Worm (Caenorhabditis elegans) whole organism, L4 larva: ENCODE data around the gene col-107.

Experiments
- D1046.2 ChIP-seq: fragments of 200-800 bp; sonication (Bioruptor generic); IDR thresholded peaks from 2 replicates; pipeline ENCODE4 v1.3.6; 2022; ENCODE audit warnings: missing genetic modification characterization, missing compliant biosample characterization
- F49E8.2 ChIP-seq: sonication (generic microtip); optimal IDR thresholded peaks from 2 replicates; lab custom pipeline; 2016; ENCODE audit warnings: missing compliant biosample characterization, mild to moderate bottlenecking, missing genetic modification characterization, borderline replicate concordance
- T26A8.4 ChIP-seq: fragments of 200-800 bp; sonication (Bioruptor generic); IDR thresholded peaks from 2 replicates; pipeline ENCODE4 v1.3.6; 2022; ENCODE audit warnings: missing genetic modification characterization, missing compliant biosample characterization
- Y105C5A.15 ChIP-seq: fragments of 200-800 bp; sonication (Bioruptor generic); IDR thresholded peaks from 2 replicates; pipeline ENCODE4 v1.3.6; 2022; ENCODE audit warnings: missing genetic modification characterization, missing compliant biosample characterization
- ZK337.2 ChIP-seq: fragments of 200-800 bp; sonication (Bioruptor generic); IDR thresholded peaks from 2 replicates; pipeline ENCODE4 v1.3.6; 2022; ENCODE audit warnings: missing genetic modification reagents, missing genetic modification characterization, missing compliant biosample characterization
- ZK546.5 ChIP-seq, 2 experiments: sonication (generic microtip); optimal IDR thresholded peaks; 2 replicates each; lab custom pipeline; 2017; ENCODE audit warnings: missing biosample characterization in 2 of 2, missing genetic modification characterization in 2 of 2
- aha-1 ChIP-seq: fragments of 150-350 bp; peaks from one replicate; lab custom pipeline; 2014; ENCODE audit warnings: missing biosample characterization, missing genetic modification characterization
- aly-2 ChIP-seq: sonication (generic microtip); optimal IDR thresholded peaks from 2 replicates; lab custom pipeline; 2018; ENCODE audit warnings: missing biosample characterization, missing genetic modification characterization
- ama-1 ChIP-seq: fragments of 150-350 bp; optimal IDR thresholded peaks from 2 replicates; lab custom pipeline; 2014; ENCODE audit warnings: inconsistent platforms, mixed read lengths
- ceh-20 ChIP-seq: fragments of 200-800 bp; sonication (Bioruptor generic); IDR thresholded peaks from 2 replicates; pipeline ENCODE4 v1.3.6; 2022; ENCODE audit warnings: missing genetic modification reagents, missing genetic modification characterization, missing compliant biosample characterization
- ceh-32 ChIP-seq: sonication (generic microtip); optimal IDR thresholded peaks from 2 replicates; lab custom pipeline; 2016; ENCODE audit warnings: mild to moderate bottlenecking, missing genetic modification characterization, missing compliant biosample characterization; ENCODE audit not compliant: poor library complexity
- ceh-82 ChIP-seq: sonication (generic microtip); optimal IDR thresholded peaks from 2 replicates; lab custom pipeline; 2017; ENCODE audit warnings: missing biosample characterization, missing genetic modification characterization
- dpl-1 ChIP-seq: fragments of 150-350 bp; optimal IDR thresholded peaks from 2 replicates; lab custom pipeline; 2014; ENCODE audit warnings: missing biosample characterization, missing genetic modification reagents, missing genetic modification characterization
- egl-43 ChIP-seq: fragments of 200-800 bp; sonication (Bioruptor generic); IDR thresholded peaks from 2 replicates; pipeline ENCODE4 v1.3.6; 2022; ENCODE audit warnings: missing genetic modification reagents, missing genetic modification characterization, missing compliant biosample characterization
- hif-1 ChIP-seq, 2 experiments: sonication (generic microtip); optimal IDR thresholded peaks; 2 replicates each; lab custom pipeline; 2016 to 2017; ENCODE audit warnings: missing compliant biosample characterization in 2 of 2, missing genetic modification characterization in 2 of 2, missing genetic modification reagents in 2 of 2, missing genotype in 2 of 2, mild to moderate bottlenecking in 1 of 2
- lin-1 ChIP-seq: fragments of 200-800 bp; sonication (Bioruptor generic); IDR thresholded peaks from 2 replicates; pipeline ENCODE4 v1.3.6; 2022; ENCODE audit warnings: missing genetic modification reagents, missing genetic modification characterization, missing compliant biosample characterization
- lin-15B ChIP-seq: fragments of 150-350 bp; sonication (generic microtip); optimal IDR thresholded peaks from 3 replicates; lab custom pipeline; 2014; ENCODE audit warnings: missing biosample characterization, missing genetic modification characterization
- lin-29 ChIP-seq: fragments of 200-800 bp; sonication (Bioruptor generic); IDR thresholded peaks from 2 replicates; pipeline ENCODE4 v1.3.6; 2022; ENCODE audit warnings: missing genetic modification reagents, missing genetic modification characterization, missing compliant biosample characterization
- madf-5 ChIP-seq, 2 experiments: fragments of 200-800 bp; sonication (Bioruptor generic); IDR thresholded peaks; 2 replicates each; pipeline ENCODE4 v1.3.6; 2022; ENCODE audit warnings: missing compliant biosample characterization in 2 of 2, missing genetic modification characterization in 2 of 2
- mep-1 ChIP-seq: fragments of 150-350 bp; sonication (generic microtip); optimal IDR thresholded peaks from 3 replicates; lab custom pipeline; 2014; ENCODE audit warnings: missing biosample characterization, missing genetic modification characterization
- mes-2 ChIP-seq: sonication (generic microtip); optimal IDR thresholded peaks from 2 replicates; lab custom pipeline; 2016; ENCODE audit warnings: missing genotype, mild to moderate bottlenecking, missing genetic modification characterization, missing compliant biosample characterization; ENCODE audit not compliant: poor library complexity, severe bottlenecking
- mxl-2 ChIP-seq: fragments of 200-800 bp; sonication (Bioruptor generic); conservative IDR thresholded peaks from 2 replicates; pipeline ENCODE4 v1.3.6; 2022; ENCODE audit warnings: missing genetic modification reagents, missing genetic modification characterization, missing compliant biosample characterization
- mxl-3 ChIP-seq: fragments of 200-800 bp; sonication (Bioruptor generic); optimal IDR thresholded peaks from 2 replicates; lab custom pipeline; 2018; ENCODE audit warnings: mild to moderate bottlenecking, missing genetic modification characterization, missing compliant biosample characterization
- nhr-102 ChIP-seq: sonication (generic microtip); optimal IDR thresholded peaks from 2 replicates; lab custom pipeline; 2016; ENCODE audit warnings: mild to moderate bottlenecking, missing genetic modification characterization, moderate library complexity, missing compliant biosample characterization
- nhr-11 ChIP-seq: fragments of 150-350 bp; optimal IDR thresholded peaks from 2 replicates; lab custom pipeline; 2014; ENCODE audit warnings: missing biosample characterization, missing genetic modification characterization
- nhr-111 ChIP-seq: fragments of 200-800 bp; sonication (Bioruptor generic); optimal IDR thresholded peaks from 2 replicates; lab custom pipeline; 2018; ENCODE audit warnings: mild to moderate bottlenecking, missing genetic modification characterization, missing compliant biosample characterization
- nhr-237 ChIP-seq: sonication (generic microtip); optimal IDR thresholded peaks from 2 replicates; lab custom pipeline; 2017; ENCODE audit warnings: missing biosample characterization, missing genetic modification characterization
- nhr-6 ChIP-seq: fragments of 150-350 bp; optimal IDR thresholded peaks from 2 replicates; lab custom pipeline; 2014; ENCODE audit warnings: missing biosample characterization, missing genetic modification characterization
- pha-4 ChIP-seq, 2 experiments: fragments of 150-350 bp in 1 of 2; fragments of 200-800 bp in 1 of 2; sonication (Bioruptor generic) in 1 of 2; IDR thresholded peaks in 1 of 2; optimal IDR thresholded peaks in 1 of 2; 2 replicates each; pipeline versions ENCODE4 v1.3.6 to Lab custom; 2014 to 2022; ENCODE audit warnings: missing genetic modification characterization in 2 of 2, missing genetic modification reagents in 2 of 2, missing biosample characterization in 1 of 2, missing compliant biosample characterization in 1 of 2
- pqm-1 ChIP-seq: sonication (generic microtip); optimal IDR thresholded peaks from 2 replicates; lab custom pipeline; 2017; ENCODE audit warnings: missing biosample characterization, missing genetic modification characterization
- rbr-2 ChIP-seq: sonication (generic microtip); optimal IDR thresholded peaks from 2 replicates; lab custom pipeline; 2016; ENCODE audit warnings: missing genotype, missing genetic modification characterization, missing compliant biosample characterization
- saeg-2 ChIP-seq: fragments of 200-800 bp; sonication (Bioruptor generic); IDR thresholded peaks from 2 replicates; pipeline ENCODE4 v1.3.6; 2022; ENCODE audit warnings: missing genetic modification reagents, missing genetic modification characterization, missing compliant biosample characterization
- set-16 ChIP-seq: fragments of 200-800 bp; sonication (Bioruptor generic); IDR thresholded peaks from 2 replicates; pipeline ENCODE4 v1.3.6; 2022; ENCODE audit warnings: missing genetic modification reagents, missing genetic modification characterization, missing compliant biosample characterization
- snpc-4 ChIP-seq: fragments of 150-350 bp; optimal IDR thresholded peaks from 2 replicates; lab custom pipeline; 2014; ENCODE audit warnings: missing biosample characterization, missing genetic modification characterization
- tag-97 ChIP-seq: fragments of 200-800 bp; sonication (Bioruptor generic); IDR thresholded peaks from 2 replicates; pipeline ENCODE4 v1.3.6; 2022; ENCODE audit warnings: missing genetic modification characterization, missing compliant biosample characterization
- tra-1 ChIP-seq: fragments of 200-800 bp; sonication (Bioruptor generic); IDR thresholded peaks from 2 replicates; pipeline ENCODE4 v1.3.6; 2022; ENCODE audit warnings: missing genetic modification reagents, missing genetic modification characterization, missing compliant biosample characterization
- unc-39 ChIP-seq: sonication (generic microtip); optimal IDR thresholded peaks from 2 replicates; lab custom pipeline; 2017; ENCODE audit warnings: missing biosample characterization, missing genetic modification characterization
- zfp-3 ChIP-seq: fragments of 200-800 bp; sonication (Bioruptor generic); conservative IDR thresholded peaks from 2 replicates; pipeline ENCODE4 v1.3.6; 2022; ENCODE audit warnings: missing genetic modification reagents, missing genetic modification characterization, missing compliant biosample characterization
- ztf-11 ChIP-seq: fragments of 150-350 bp; optimal IDR thresholded peaks from 2 replicates; lab custom pipeline; 2014; ENCODE audit warnings: missing biosample characterization, missing genetic modification characterization
- ztf-7 ChIP-seq: fragments of 150-350 bp; optimal IDR thresholded peaks from 2 replicates; lab custom pipeline; 2014; ENCODE audit warnings: missing biosample characterization, missing genetic modification characterization

Gene col-107

ce11 chrIV:1536316-1536715, 12.2 kb upstream of the col-107 start, which contains the start of gene K03H6.5:
Gene K03H6.5 (minus strand): TSS chrIV:1536416.
- TF ChIP-seq aly-2, result no peak
- TF ChIP-seq unc-39 (tag; lab: Kevin White, UChicago), result no peak
- no peak for TF ChIP-seq nhr-102 (tag; lab: Kevin White, UChicago)
- no peak for TF ChIP-seq hif-1 (tag; optimal IDR thresholded peaks at IDR 0.05; lab: Kevin White, UChicago)
- no peak for TF ChIP-seq ztf-7 (tag; lab: Kevin White, UChicago)
- TF ChIP-seq pqm-1 (tag; lab: Kevin White, UChicago), result no peak
- TF ChIP-seq nhr-11 (tag; lab: Kevin White, UChicago), result no peak
- no peak for TF ChIP-seq ztf-11 (tag; lab: Kevin White, UChicago)
- TF ChIP-seq zfp-3, result no peak
- TF ChIP-seq mxl-2 (GFP tag; lab: Robert Waterston, UW), result no peak
- TF ChIP-seq nhr-6, result no peak
- no peak for TF ChIP-seq nhr-237
- TF ChIP-seq, all 104 proteins: peak for 0

ce11 chrIV:1547129-1547528, 1.4 kb upstream of the col-107 start:
- TF ChIP-seq snpc-4 (tag; lab: Kevin White, UChicago) (no peak), tra-1 (no peak), ceh-20 (GFP tag; lab: Robert Waterston, UW) (no peak), Y105C5A.15 (GFP tag; lab: Robert Waterston, UW) (no peak), ceh-82 (tag; lab: Kevin White, UChicago) (no peak)

DNA sequence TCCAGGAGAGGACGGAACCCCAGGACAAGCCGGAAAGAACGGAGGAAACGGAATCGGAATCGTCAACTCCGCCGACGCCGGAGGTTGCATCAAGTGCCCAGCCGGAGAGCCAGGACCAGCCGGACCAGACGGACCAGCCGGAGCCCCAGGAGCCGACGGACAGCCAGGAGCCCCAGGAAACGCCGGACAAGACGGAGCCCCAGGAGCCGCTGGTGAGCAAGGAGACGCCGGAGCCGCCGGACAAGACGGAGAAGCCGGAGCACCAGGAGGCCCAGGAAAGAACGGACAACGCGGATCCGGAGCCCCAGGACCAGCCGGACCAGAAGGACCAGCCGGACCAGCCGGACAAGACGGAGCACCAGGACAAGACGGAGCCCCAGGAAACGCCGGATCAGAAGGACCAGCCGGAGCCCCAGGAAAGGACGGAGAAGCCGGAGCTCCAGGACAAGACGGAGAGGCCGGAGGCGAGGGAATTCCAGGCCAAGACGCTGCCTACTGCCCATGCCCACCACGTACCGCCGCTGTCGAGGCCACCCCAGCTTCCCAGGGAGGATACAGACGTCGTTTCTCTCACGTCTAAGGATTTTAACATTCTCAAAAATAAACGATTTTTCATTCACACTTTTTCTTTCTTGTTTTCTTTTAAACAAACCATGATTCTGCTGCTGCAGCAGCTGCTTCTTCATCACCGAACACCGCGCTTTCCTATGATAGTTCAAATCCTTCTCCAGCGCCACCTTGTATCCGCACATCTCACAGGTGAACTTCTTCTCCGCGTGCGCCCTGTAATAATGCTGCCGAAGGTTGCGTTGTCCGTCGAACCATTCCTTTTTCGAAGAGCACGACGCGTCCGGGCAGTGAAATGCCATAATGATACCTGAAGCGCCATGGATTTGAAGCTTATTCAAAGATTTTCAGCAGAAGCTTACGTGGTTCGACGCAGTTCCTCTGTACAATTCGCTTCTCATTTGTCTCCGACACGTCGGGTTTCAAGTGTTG, 873 bp downstream of the col-107 start:
- TF ChIP-seq egl-43 (peak; percentile 50; the same call in 1 of the 2 replicates), mes-2 (tag; lab: Kevin White, UChicago) (peak; percentile 5), mxl-3 (GFP tag; lab: Kevin White, UChicago) (peak; percentile 9), tra-1 (0 out of 2 replicates have a peak, but pooled peaks have one; percentile 17), nhr-111 (GFP tag; lab: Kevin White, UChicago) (peak; percentile 9), set-16 (GFP tag; lab: Robert Waterston, UW) (peak; percentile 99), rbr-2 (tag; lab: Kevin White, UChicago) (peak; percentile 41), aha-1 (tag; lab: Kevin White, UChicago) (peak; percentile 84), pha-4 (GFP tag; IDR thresholded peaks at IDR 0.05; lab: Robert Waterston, UW) (peak; percentile 83; the same call in 1 of the 2 replicates), pha-4 (tag; optimal IDR thresholded peaks at IDR 0.05; lab: Kevin White, UChicago) (no peak), ama-1 (lab: Kevin White, UChicago) (peak; percentile 85), T26A8.4 (GFP tag; lab: Robert Waterston, UW) (no peak; the same call in none of the 2 replicates), zfp-3 (no peak), nhr-6 (no peak), saeg-2 (no peak), lin-15B (tag; lab: Kevin White, UChicago) (no peak), madf-5 (GFP tag; IDR thresholded peaks at IDR 0.05; lab: Robert Waterston, UW) (peak in 1 of 2 experiments; percentile 100; a peak in 2 of 4 replicates), tag-97 (no peak), lin-1 (GFP tag; lab: Robert Waterston, UW) (no peak)

ce11 chrIV:1550131-1550530, 1.6 kb downstream of the col-107 start, which contains the start of gene C34H4.5:
Gene C34H4.5 (minus strand): TSS chrIV:1550231.
- TF ChIP-seq egl-43 (no peak), mxl-2 (GFP tag; lab: Robert Waterston, UW) (no peak), ama-1 (lab: Kevin White, UChicago) (no peak), tag-97 (no peak), aha-1 (tag; lab: Kevin White, UChicago) (no peak), pqm-1 (tag; lab: Kevin White, UChicago) (no peak), ZK337.2 (no peak), ceh-32 (tag; lab: Kevin White, UChicago) (no peak), ztf-11 (tag; lab: Kevin White, UChicago) (no peak), saeg-2 (no peak), dpl-1 (no peak), lin-29 (no peak), F49E8.2 (tag; lab: Kevin White, UChicago) (no peak), aly-2 (no peak), ZK546.5 (tag; optimal IDR thresholded peaks at IDR 0.05; lab: Kevin White, UChicago) (no peak), mep-1 (tag; lab: Kevin White, UChicago) (no peak), D1046.2 (GFP tag; lab: Robert Waterston, UW) (no peak), mxl-3 (GFP tag; lab: Kevin White, UChicago) (no peak), T26A8.4 (GFP tag; lab: Robert Waterston, UW) (no peak)
